Worm (Caenorhabditis elegans) whole organism, L2 larva: ENCODE measurements around the gene klc-2.

Experiments
- C34F6.9 ChIP-seq: fragments of 150-350 bp; optimal IDR thresholded peaks from 2 replicates; lab custom pipeline; 2014; ENCODE audit warnings: missing biosample characterization, missing genetic modification characterization
- F13H6.1 ChIP-seq: sonication (generic microtip); optimal IDR thresholded peaks from 2 replicates; lab custom pipeline; 2016; ENCODE audit warnings: missing genetic modification characterization, missing compliant biosample characterization
- R02D3.7 ChIP-seq: fragments of 150-350 bp; optimal IDR thresholded peaks from 2 replicates; lab custom pipeline; 2014; ENCODE audit warnings: missing biosample characterization, missing genetic modification characterization
- ZK546.5 ChIP-seq: sonication (generic microtip); optimal IDR thresholded peaks from 2 replicates; lab custom pipeline; 2017; ENCODE audit warnings: missing biosample characterization, missing genetic modification characterization
- alr-1 ChIP-seq: fragments of 150-350 bp; optimal IDR thresholded peaks from 2 replicates; lab custom pipeline; 2014; ENCODE audit warnings: missing biosample characterization, missing genetic modification characterization
- aly-2 ChIP-seq: fragments of 150-350 bp; optimal IDR thresholded peaks from 2 replicates; lab custom pipeline; 2014; ENCODE audit warnings: missing biosample characterization, missing genetic modification characterization
- ama-1 ChIP-seq: fragments of 150-350 bp; optimal IDR thresholded peaks from 2 replicates; lab custom pipeline; 2018; ENCODE audit warnings: inconsistent platforms
- blmp-1 ChIP-seq: sonication (generic microtip); optimal IDR thresholded peaks from 2 replicates; lab custom pipeline; 2017; ENCODE audit warnings: missing genetic modification characterization, mild to moderate bottlenecking, missing compliant biosample characterization, antibody characterized with exemption, moderate library complexity; ENCODE audit not compliant: insufficient read depth
- ceh-82 ChIP-seq: fragments of 150-350 bp; optimal IDR thresholded peaks from 2 replicates; lab custom pipeline; 2014; ENCODE audit warnings: missing biosample characterization, missing genetic modification characterization
- crh-2 ChIP-seq: sonication (generic microtip); optimal IDR thresholded peaks from 2 replicates; lab custom pipeline; 2017; ENCODE audit warnings: missing biosample characterization, missing genetic modification characterization
- elt-3 ChIP-seq: sonication (generic microtip); optimal IDR thresholded peaks from 2 replicates; lab custom pipeline; 2017; ENCODE audit warnings: missing biosample characterization, missing genetic modification characterization
- fos-1 ChIP-seq: fragments of 150-350 bp; optimal IDR thresholded peaks from 2 replicates; lab custom pipeline; 2014; ENCODE audit warnings: missing biosample characterization, missing genetic modification characterization
- gmeb-1 ChIP-seq: fragments of 150-350 bp; optimal IDR thresholded peaks from 2 replicates; lab custom pipeline; 2014; ENCODE audit warnings: missing biosample characterization, missing genetic modification characterization
- lin-11 ChIP-seq: fragments of 150-350 bp; sonication (generic microtip); optimal IDR thresholded peaks from 2 replicates; lab custom pipeline; 2014; ENCODE audit warnings: missing biosample characterization, missing genetic modification characterization, inconsistent platforms, mixed read lengths
- lin-13 ChIP-seq: fragments of 150-350 bp; optimal IDR thresholded peaks from 2 replicates; lab custom pipeline; 2014; ENCODE audit warnings: missing biosample characterization, missing genetic modification reagents, missing genetic modification characterization
- lin-39 ChIP-seq: fragments of 150-350 bp; optimal IDR thresholded peaks from 2 replicates; lab custom pipeline; 2014; ENCODE audit warnings: missing biosample characterization, missing genetic modification reagents, missing genetic modification characterization
- lsy-2 ChIP-seq, 2 experiments: fragments of 150-350 bp in 1 of 2; sonication (generic microtip) in 1 of 2; optimal IDR thresholded peaks; 2 replicates each; lab custom pipeline; 2014 to 2017; ENCODE audit warnings: missing biosample characterization in 2 of 2, missing genetic modification characterization in 2 of 2
- mab-5 ChIP-seq: fragments of 150-350 bp; optimal IDR thresholded peaks from 2 replicates; lab custom pipeline; 2014; ENCODE audit warnings: missing biosample characterization, missing genetic modification characterization
- mbf-1 ChIP-seq: sonication (generic microtip); optimal IDR thresholded peaks from 2 replicates; lab custom pipeline; 2017; ENCODE audit warnings: missing biosample characterization, missing genetic modification characterization
- mdl-1 ChIP-seq, 2 experiments: fragments of 150-350 bp in 1 of 2; sonication (generic microtip) in 1 of 2; optimal IDR thresholded peaks; 2 replicates each; lab custom pipeline; 2017; ENCODE audit warnings: missing biosample characterization in 2 of 2, missing genetic modification characterization in 2 of 2
- nhr-12 ChIP-seq: fragments of 150-350 bp; optimal IDR thresholded peaks from 2 replicates; lab custom pipeline; 2014; ENCODE audit warnings: missing biosample characterization, missing genetic modification characterization
- nhr-129 ChIP-seq: fragments of 150-350 bp; optimal IDR thresholded peaks from 2 replicates; lab custom pipeline; 2014; ENCODE audit warnings: missing biosample characterization, missing genetic modification characterization
- nhr-21 ChIP-seq: fragments of 150-350 bp; optimal IDR thresholded peaks from 2 replicates; lab custom pipeline; 2014; ENCODE audit warnings: missing biosample characterization, missing genetic modification characterization
- nhr-25 ChIP-seq: fragments of 150-350 bp; sonication (generic microtip); optimal IDR thresholded peaks from 3 replicates; lab custom pipeline; 2014; ENCODE audit warnings: missing biosample characterization, missing genetic modification characterization
- nhr-6 ChIP-seq: fragments of 150-350 bp; optimal IDR thresholded peaks from 2 replicates; lab custom pipeline; 2014; ENCODE audit warnings: missing biosample characterization, missing genetic modification characterization
- nhr-77 ChIP-seq: fragments of 150-350 bp; optimal IDR thresholded peaks from 2 replicates; lab custom pipeline; 2014; ENCODE audit warnings: missing biosample characterization, missing genetic modification characterization
- peb-1 ChIP-seq: fragments of 150-350 bp; optimal IDR thresholded peaks from 2 replicates; lab custom pipeline; 2014; ENCODE audit warnings: missing biosample characterization, missing genetic modification characterization
- sem-4 ChIP-seq: fragments of 150-350 bp; optimal IDR thresholded peaks from 2 replicates; lab custom pipeline; 2014; ENCODE audit warnings: missing biosample characterization, missing genetic modification reagents, missing genetic modification characterization
- skn-1 ChIP-seq: sonication (generic microtip); optimal IDR thresholded peaks from 2 replicates; lab custom pipeline; 2017; ENCODE audit warnings: missing biosample characterization, missing genetic modification characterization
- sma-9 ChIP-seq, 2 experiments: fragments of 150-350 bp in 1 of 2; sonication (generic microtip) in 1 of 2; optimal IDR thresholded peaks; 2 replicates each; lab custom pipeline; 2014 to 2016; ENCODE audit warnings: missing genetic modification characterization in 2 of 2, mild to moderate bottlenecking in 1 of 2, missing biosample characterization in 1 of 2, missing compliant biosample characterization in 1 of 2, missing genetic modification reagents in 1 of 2, moderate library complexity in 1 of 2
- snpc-4 ChIP-seq: fragments of 150-350 bp; optimal IDR thresholded peaks from 2 replicates; lab custom pipeline; 2014; ENCODE audit warnings: missing biosample characterization, missing genetic modification characterization
- unc-39 ChIP-seq: fragments of 150-350 bp; optimal IDR thresholded peaks from 2 replicates; lab custom pipeline; 2014; ENCODE audit warnings: missing biosample characterization, missing genetic modification characterization
- unc-55 ChIP-seq: fragments of 150-350 bp; sonication (generic microtip); optimal IDR thresholded peaks from 3 replicates; lab custom pipeline; 2014; ENCODE audit warnings: missing biosample characterization, missing genetic modification reagents, missing genetic modification characterization
- unc-62 ChIP-seq: fragments of 150-350 bp; optimal IDR thresholded peaks from 2 replicates; lab custom pipeline; 2014; ENCODE audit warnings: missing biosample characterization, missing genetic modification reagents, missing genetic modification characterization
- zag-1 ChIP-seq: fragments of 150-350 bp; optimal IDR thresholded peaks from 2 replicates; lab custom pipeline; 2014; ENCODE audit warnings: missing biosample characterization, missing genetic modification characterization
- ztf-1 ChIP-seq: fragments of 200-800 bp; sonication (Bioruptor generic); conservative IDR thresholded peaks from 2 replicates; pipeline ENCODE4 v1.3.6; 2022; ENCODE audit warnings: missing genetic modification characterization, missing compliant biosample characterization
- ztf-11 ChIP-seq: sonication (generic microtip); optimal IDR thresholded peaks from 2 replicates; lab custom pipeline; 2017; ENCODE audit warnings: missing biosample characterization, missing genetic modification characterization
- ztf-4 ChIP-seq: fragments of 150-350 bp; optimal IDR thresholded peaks from 2 replicates; lab custom pipeline; 2014; ENCODE audit warnings: missing biosample characterization, missing genetic modification characterization

The klc-2 gene

ce11 chrV:5591887-5592286, 10.7 kb upstream of the klc-2 start:
- TF ChIP-seq ztf-4 (tag; lab: Kevin White, UChicago), result no peak
- TF ChIP-seq nhr-25 (tag; lab: Kevin White, UChicago), result no peak
- TF ChIP-seq ZK546.5 (tag; lab: Kevin White, UChicago), result no peak
- no peak for TF ChIP-seq mbf-1 (tag; lab: Kevin White, UChicago)
- TF ChIP-seq ztf-1 (GFP tag; lab: Robert Waterston, UW), result no peak
- no peak for TF ChIP-seq unc-39 (tag; lab: Kevin White, UChicago)
- no peak for TF ChIP-seq nhr-77 (tag; lab: Kevin White, UChicago)
- TF ChIP-seq lin-13 (GFP tag; lab: Kevin White, UChicago), result no peak
- no peak for TF ChIP-seq ceh-82 (tag; lab: Kevin White, UChicago)
- TF ChIP-seq unc-55 (GFP tag; lab: Kevin White, UChicago), result no peak
- no peak for TF ChIP-seq unc-62 (GFP tag; lab: Kevin White, UChicago)
- no peak for TF ChIP-seq lin-39
- TF ChIP-seq nhr-129 (tag; lab: Kevin White, UChicago), result no peak
- TF ChIP-seq R02D3.7 (tag; lab: Kevin White, UChicago), result no peak
- TF ChIP-seq alr-1, result no peak

DNA sequence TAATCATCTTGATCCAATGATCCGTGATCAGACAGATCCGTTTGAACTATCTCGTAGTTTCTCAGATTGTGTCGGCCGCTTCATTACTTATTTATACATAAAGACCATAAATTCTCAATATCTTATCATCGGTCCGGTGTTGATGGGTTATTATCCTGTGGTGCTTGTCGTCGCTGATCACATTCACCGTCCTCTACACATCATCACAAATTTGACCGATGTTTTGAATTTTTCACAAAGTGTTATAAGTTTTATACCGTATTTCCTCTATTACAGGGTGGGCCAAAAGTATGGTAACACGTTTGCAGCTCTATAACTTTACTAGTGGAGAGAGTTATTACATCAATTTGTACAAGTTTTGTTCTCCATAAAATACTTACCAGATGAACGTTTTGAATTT, 6.7 kb upstream of the klc-2 start:
- TF ChIP-seq zag-1 (tag; lab: Kevin White, UChicago) (no peak), ama-1 (no peak), sma-9 (GFP tag; optimal IDR thresholded peaks at IDR 0.05; lab: Kevin White, UChicago) (no peak), sma-9 (tag; optimal IDR thresholded peaks at IDR 0.05; lab: Kevin White, UChicago) (no peak), ceh-82 (tag; lab: Kevin White, UChicago) (no peak), C34F6.9 (no peak), aly-2 (tag; lab: Kevin White, UChicago) (no peak), R02D3.7 (tag; lab: Kevin White, UChicago) (no peak), alr-1 (no peak), skn-1 (tag; lab: Kevin White, UChicago) (no peak), mdl-1 (tag; optimal IDR thresholded peaks at IDR 0.05; lab: Kevin White, UChicago) (no peak)
- TF ChIP-seq, all 48 proteins: peak for 0

- peak; percentile 90 for TF ChIP-seq nhr-129 (tag; lab: Kevin White, UChicago)
- TF ChIP-seq fos-1, result no peak
- TF ChIP-seq alr-1, result no peak
- peak; percentile 6 for TF ChIP-seq nhr-21
- TF ChIP-seq blmp-1 (tag; lab: Kevin White, UChicago), result no peak
- TF ChIP-seq ama-1, result no peak
- no peak for TF ChIP-seq lin-11
- peak; percentile 95 for TF ChIP-seq snpc-4 (tag; lab: Kevin White, UChicago)
- TF ChIP-seq nhr-25 (tag; lab: Kevin White, UChicago), result no peak
- no peak for TF ChIP-seq sma-9 (GFP tag; optimal IDR thresholded peaks at IDR 0.05; lab: Kevin White, UChicago)
- TF ChIP-seq sma-9 (tag; optimal IDR thresholded peaks at IDR 0.05; lab: Kevin White, UChicago), result no peak
- TF ChIP-seq R02D3.7 (tag; lab: Kevin White, UChicago), result no peak
- TF ChIP-seq unc-62 (GFP tag; lab: Kevin White, UChicago), result no peak
- TF ChIP-seq nhr-77 (tag; lab: Kevin White, UChicago), result no peak
- no peak for TF ChIP-seq unc-55 (GFP tag; lab: Kevin White, UChicago)
- peak in 1 of 2 experiments; percentile 24 for TF ChIP-seq lsy-2 (tag; optimal IDR thresholded peaks at IDR 0.05; lab: Kevin White, UChicago)
- no peak for TF ChIP-seq crh-2
Observed at ce11 chrV:5587042-5587441, 5.8 kb upstream of the klc-2 start.

DNA sequence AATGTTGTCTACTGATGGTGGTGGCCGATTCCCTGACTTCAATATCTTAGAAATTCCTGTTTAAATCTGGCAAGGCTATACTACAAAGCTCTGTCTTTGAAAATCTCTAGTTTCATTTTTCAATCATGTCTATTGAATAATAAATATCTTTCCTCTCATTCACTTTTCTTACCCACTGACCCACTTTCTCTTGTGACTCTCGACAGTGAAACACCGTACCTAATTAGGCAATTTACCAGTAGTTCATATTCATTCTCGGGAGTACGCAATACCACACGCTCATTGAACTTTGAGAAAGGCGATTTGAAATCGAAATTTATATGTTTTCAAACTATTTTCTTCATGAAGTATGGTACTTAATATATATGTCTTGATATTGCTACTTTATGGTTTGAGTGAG, 3.6 kb upstream of the klc-2 start, which contains the start of gene CD4.11:
Gene CD4.11, plus strand, starts transcription at position 301 of the 400 bp plus-strand sequence.
- no peak for TF ChIP-seq ztf-4 (tag; lab: Kevin White, UChicago)
- no peak for TF ChIP-seq elt-3 (tag; lab: Kevin White, UChicago)
- no peak for TF ChIP-seq lsy-2 (tag; optimal IDR thresholded peaks at IDR 0.05; lab: Kevin White, UChicago)
- no peak for TF ChIP-seq gmeb-1 (tag; lab: Kevin White, UChicago)
- no peak for TF ChIP-seq sem-4 (tag; lab: Kevin White, UChicago)
- no peak for TF ChIP-seq ztf-11 (tag; lab: Kevin White, UChicago)
- TF ChIP-seq peb-1 (tag; lab: Kevin White, UChicago), result no peak
- TF ChIP-seq mbf-1 (tag; lab: Kevin White, UChicago), result no peak
- TF ChIP-seq fos-1, result no peak
- no peak for TF ChIP-seq unc-62 (GFP tag; lab: Kevin White, UChicago)
- TF ChIP-seq nhr-12 (tag; lab: Kevin White, UChicago), result no peak
- TF ChIP-seq mab-5 (tag; lab: Kevin White, UChicago), result no peak
- no peak for TF ChIP-seq crh-2
- TF ChIP-seq nhr-6, result no peak
- no peak for TF ChIP-seq F13H6.1 (tag; lab: Kevin White, UChicago)
